Worm (Caenorhabditis elegans) whole organism, early embryonic: ENCODE data around the gene nas-21.

Experiments used
- B0310.2 ChIP-seq: sonication (generic microtip); optimal IDR thresholded peaks from 2 replicates; lab custom pipeline; 2016; ENCODE audit warnings: mild to moderate bottlenecking, missing genetic modification characterization, missing compliant biosample characterization
- F13C5.2 ChIP-seq: sonication (generic microtip); optimal IDR thresholded peaks from 2 replicates; lab custom pipeline; 2017; ENCODE audit warnings: mild to moderate bottlenecking, missing genetic modification characterization, inconsistent platforms, missing compliant biosample characterization
- aly-1 ChIP-seq: sonication (generic microtip); optimal IDR thresholded peaks from 2 replicates; lab custom pipeline; 2016; ENCODE audit warnings: missing genetic modification characterization, missing compliant biosample characterization
- ama-1 ChIP-seq: fragments of 150-350 bp; optimal IDR thresholded peaks from 2 replicates; lab custom pipeline; 2014
- ceh-13 ChIP-seq: fragments of 200-800 bp; sonication (Bioruptor generic); optimal IDR thresholded peaks from 2 replicates; lab custom pipeline; 2018; ENCODE audit warnings: mild to moderate bottlenecking, missing genetic modification characterization, missing compliant biosample characterization
- ceh-36 ChIP-seq: sonication (generic microtip); optimal IDR thresholded peaks from 2 replicates; lab custom pipeline; 2016; ENCODE audit warnings: missing genetic modification characterization, inconsistent platforms, missing compliant biosample characterization
- ets-7 ChIP-seq: sonication (generic microtip); optimal IDR thresholded peaks from 2 replicates; lab custom pipeline; 2016; ENCODE audit warnings: missing genotype, missing genetic modification characterization, missing compliant biosample characterization
- flt-1 ChIP-seq: fragments of 200-800 bp; sonication (Bioruptor generic); IDR thresholded peaks from 2 replicates; pipeline ENCODE4 v1.3.6; 2022; ENCODE audit warnings: missing genetic modification characterization, missing compliant biosample characterization
- hmbx-1 ChIP-seq: sonication (generic microtip); optimal IDR thresholded peaks from 2 replicates; lab custom pipeline; 2016; ENCODE audit warnings: mild to moderate bottlenecking, missing genetic modification characterization, missing compliant biosample characterization
- hmg-4 ChIP-seq: fragments of 200-800 bp; sonication (Bioruptor generic); optimal IDR thresholded peaks from 2 replicates; lab custom pipeline; 2018; ENCODE audit warnings: mild to moderate bottlenecking, missing genetic modification characterization, missing compliant biosample characterization
- hnd-1 ChIP-seq: sonication (generic microtip); optimal IDR thresholded peaks from 2 replicates; lab custom pipeline; 2016; ENCODE audit warnings: missing genetic modification characterization, missing compliant biosample characterization
- pes-1 ChIP-seq: fragments of 200-800 bp; sonication (Bioruptor generic); IDR thresholded peaks from 2 replicates; pipeline ENCODE4 v1.3.6; 2022; ENCODE audit warnings: missing genetic modification reagents, missing genetic modification characterization, missing compliant biosample characterization
- scrt-1 ChIP-seq: fragments of 200-800 bp; sonication (Bioruptor generic); IDR thresholded peaks from 2 replicates; pipeline ENCODE4 v1.3.6; 2022; ENCODE audit warnings: missing genetic modification characterization, missing compliant biosample characterization
- sea-1 ChIP-seq: fragments of 200-800 bp; sonication (Bioruptor generic); conservative IDR thresholded peaks from 2 replicates; pipeline ENCODE4 v1.3.6; 2022; ENCODE audit warnings: missing genetic modification characterization, missing compliant biosample characterization
- tbx-11 ChIP-seq: fragments of 200-800 bp; sonication (Bioruptor generic); IDR thresholded peaks from 2 replicates; pipeline ENCODE4 v1.3.6; 2022; ENCODE audit warnings: missing genetic modification characterization, missing compliant biosample characterization
- tbx-37 ChIP-seq: fragments of 200-800 bp; sonication (Bioruptor generic); conservative IDR thresholded peaks from 2 replicates; pipeline ENCODE4 v1.3.6; 2022; ENCODE audit warnings: missing genetic modification reagents, missing genetic modification characterization, missing compliant biosample characterization
- tra-4 ChIP-seq: sonication (generic microtip); optimal IDR thresholded peaks from 2 replicates; lab custom pipeline; 2017; ENCODE audit warnings: missing genetic modification characterization, missing compliant biosample characterization

nas-21 gene

DNA sequence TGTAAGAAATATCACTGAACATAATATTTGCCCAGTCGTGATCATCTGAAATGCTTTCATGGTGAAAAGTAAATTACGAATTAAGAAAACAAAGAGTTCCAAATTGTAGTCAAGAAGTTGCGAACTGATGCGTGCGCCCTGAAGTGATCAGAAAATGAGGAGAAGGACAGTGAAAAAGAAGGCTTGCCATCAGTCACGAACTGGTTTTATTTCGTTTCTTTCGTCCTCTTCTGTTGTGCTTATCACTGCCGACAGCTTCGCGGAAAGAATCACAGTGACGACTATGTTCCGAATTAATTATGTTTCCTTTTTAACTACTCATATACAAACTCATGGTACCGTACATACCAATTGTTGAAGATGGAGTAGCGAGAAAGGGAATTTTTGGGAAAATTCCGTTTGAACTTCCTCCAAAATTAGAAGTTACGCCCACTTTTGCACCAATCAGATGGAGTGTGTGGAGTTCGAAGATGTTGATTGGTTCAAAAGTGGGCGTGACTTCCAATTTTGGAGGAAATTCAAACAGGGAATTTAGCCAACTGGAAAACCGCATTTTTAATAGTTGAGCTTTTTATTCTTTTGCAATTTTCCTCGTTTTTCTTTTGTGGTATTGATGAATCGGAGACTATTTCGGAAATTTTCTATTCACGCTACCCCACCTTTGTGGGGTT, 30.9 kb downstream of the nas-21 start, which contains the start of gene C55A6.12:
TSS of gene C55A6.12 (minus strand) at position 51 of the 671 bp plus-strand sequence.
- TF ChIP-seq ceh-36 (no peak), hmbx-1 (no peak), F13C5.2 (tag; lab: Kevin White, UChicago) (no peak), tra-4 (tag; lab: Kevin White, UChicago) (no peak)

DNA sequence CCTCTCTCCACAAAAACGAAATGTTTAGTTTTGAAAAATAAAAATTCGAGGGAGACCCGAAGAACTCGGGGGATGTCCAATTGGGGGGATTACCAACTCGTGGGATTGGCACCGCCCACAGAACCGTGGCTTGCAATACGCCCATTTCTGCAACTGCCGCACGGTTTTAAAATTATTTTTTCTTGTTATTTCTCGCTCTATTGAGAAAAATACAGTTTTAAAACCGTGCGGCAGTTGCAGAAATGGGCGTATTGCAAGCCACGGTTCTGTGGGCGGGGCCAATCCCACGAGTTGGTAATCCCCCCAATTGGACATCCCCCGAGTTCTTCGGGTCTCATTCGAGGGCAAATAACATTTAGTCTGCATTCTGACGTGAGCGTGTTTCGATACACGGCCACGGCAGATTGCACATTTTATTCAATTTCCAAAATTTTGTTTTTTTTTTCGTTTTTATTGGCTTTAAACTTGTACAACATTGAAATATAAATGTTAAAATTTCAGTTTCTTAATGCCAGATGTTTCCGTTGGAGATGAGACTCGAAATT, 32.6 kb downstream of the nas-21 start, which contains the start of the genes C55A6.1 and C55A6.10:
TSS of gene C55A6.1 (minus strand) at position 116 of the 545 bp plus-strand sequence.
TSS of gene C55A6.10 (plus strand) at position 495 of the 545 bp plus-strand sequence.
- TF ChIP-seq tbx-11 (GFP tag; lab: Robert Waterston, UW): peak; percentile 62; the same call in 1 of the 2 replicates
- TF ChIP-seq sea-1 (GFP tag; lab: Robert Waterston, UW): peak; percentile 57; the same call in 1 of the 2 replicates
- peak; percentile 15 for TF ChIP-seq ets-7
- TF ChIP-seq scrt-1 (GFP tag; lab: Robert Waterston, UW): 0 out of 2 replicates have a peak, but pooled peaks have one; percentile 53

ce11 chrV:11506347-11506746, 34.0 kb downstream of the nas-21 start:
- no peak for TF ChIP-seq tra-4 (tag; lab: Kevin White, UChicago)
- no peak for TF ChIP-seq tbx-37 (GFP tag; lab: Robert Waterston, UW)
- TF ChIP-seq ama-1: no peak
- TF ChIP-seq scrt-1 (GFP tag; lab: Robert Waterston, UW): no peak
- TF ChIP-seq pes-1 (GFP tag; lab: Robert Waterston, UW): no peak
- TF ChIP-seq F13C5.2 (tag; lab: Kevin White, UChicago): no peak
- no peak for TF ChIP-seq hmbx-1
- TF ChIP-seq hnd-1: no peak
- no peak for TF ChIP-seq hmg-4 (GFP tag; lab: Kevin White, UChicago)
- TF ChIP-seq sea-1 (GFP tag; lab: Robert Waterston, UW): no peak
- no peak for TF ChIP-seq ets-7
- no peak for TF ChIP-seq tbx-11 (GFP tag; lab: Robert Waterston, UW)
- TF ChIP-seq ceh-36: no peak
- no peak for TF ChIP-seq ceh-13 (GFP tag; lab: Kevin White, UChicago)
- TF ChIP-seq B0310.2 (tag; lab: Kevin White, UChicago): no peak

DNA sequence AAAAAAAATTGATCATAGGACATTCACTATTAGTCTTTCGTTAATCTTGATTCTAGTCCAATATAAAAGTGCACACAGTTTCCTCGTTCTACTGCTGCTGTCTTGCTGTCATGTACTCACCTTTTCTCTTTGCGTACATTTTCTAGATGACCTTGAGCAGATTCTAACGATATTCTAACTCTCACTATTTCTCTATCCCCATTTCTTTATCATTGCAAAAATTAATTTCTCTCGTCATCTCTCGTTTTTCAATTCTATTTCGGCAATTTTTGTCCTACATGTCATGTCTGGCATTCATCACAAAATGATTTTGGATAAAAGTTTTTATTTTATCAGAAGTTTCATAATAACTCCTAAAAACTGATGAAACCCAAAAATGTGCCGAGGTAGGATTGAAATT, 36.4 kb downstream of the nas-21 start, which contains the start of gene ttll-5:
TSS of gene ttll-5 (plus strand) at position 288 of the 400 bp plus-strand sequence.
- TF ChIP-seq B0310.2 (tag; lab: Kevin White, UChicago) (no peak), tra-4 (tag; lab: Kevin White, UChicago) (no peak), pes-1 (GFP tag; lab: Robert Waterston, UW) (no peak), hnd-1 (no peak), aly-1 (tag; lab: Kevin White, UChicago) (no peak), tbx-37 (GFP tag; lab: Robert Waterston, UW) (no peak), hmg-4 (GFP tag; lab: Kevin White, UChicago) (no peak), ceh-13 (GFP tag; lab: Kevin White, UChicago) (no peak), sea-1 (GFP tag; lab: Robert Waterston, UW) (no peak), ama-1 (no peak), scrt-1 (GFP tag; lab: Robert Waterston, UW) (no peak), tbx-11 (GFP tag; lab: Robert Waterston, UW) (no peak), F13C5.2 (tag; lab: Kevin White, UChicago) (no peak), hmbx-1 (no peak), ets-7 (no peak), ceh-36 (no peak), flt-1 (GFP tag; lab: Robert Waterston, UW) (no peak)

ce11 chrV:11513432-11513831, 41.1 kb downstream of the nas-21 start, which contains the start of gene C55A6.3:
C55A6.3 (minus strand) TSS chrV:11513532.
- TF ChIP-seq ets-7 (no peak), tbx-11 (GFP tag; lab: Robert Waterston, UW) (no peak), pes-1 (GFP tag; lab: Robert Waterston, UW) (no peak), ceh-13 (GFP tag; lab: Kevin White, UChicago) (no peak), hmg-4 (GFP tag; lab: Kevin White, UChicago) (no peak), ceh-36 (no peak), tbx-37 (GFP tag; lab: Robert Waterston, UW) (no peak), tra-4 (tag; lab: Kevin White, UChicago) (no peak), hmbx-1 (no peak), sea-1 (GFP tag; lab: Robert Waterston, UW) (no peak), B0310.2 (tag; lab: Kevin White, UChicago) (no peak), scrt-1 (GFP tag; lab: Robert Waterston, UW) (no peak), aly-1 (tag; lab: Kevin White, UChicago) (no peak), F13C5.2 (tag; lab: Kevin White, UChicago) (no peak)

DNA sequence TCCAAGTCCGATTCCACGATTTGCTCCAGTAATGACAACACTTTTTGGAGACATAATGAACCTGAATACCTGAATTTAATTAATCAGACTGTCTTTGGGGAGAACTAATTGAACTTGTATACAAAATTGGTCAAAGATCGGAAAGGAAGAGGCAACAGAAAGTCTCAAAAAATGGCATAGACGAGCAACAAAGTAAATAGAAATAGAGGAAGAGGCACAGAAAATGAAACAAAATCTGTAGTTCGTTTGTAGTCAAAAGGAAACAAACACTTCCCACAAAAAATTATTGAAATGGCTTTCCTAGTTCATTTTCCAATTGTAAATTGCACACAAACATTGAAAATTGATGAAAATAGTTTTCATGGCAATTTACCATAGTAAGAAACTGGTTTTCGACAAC, 42.3 kb downstream of the nas-21 start, which contains the start of gene C55A6.6:
TSS of gene C55A6.6 (minus strand) at position 61 of the 400 bp plus-strand sequence.
- TF ChIP-seq ama-1: no peak
- no peak for TF ChIP-seq B0310.2 (tag; lab: Kevin White, UChicago)
- no peak for TF ChIP-seq tbx-11 (GFP tag; lab: Robert Waterston, UW)
- TF ChIP-seq hmbx-1: no peak
- TF ChIP-seq aly-1 (tag; lab: Kevin White, UChicago): no peak
- no peak for TF ChIP-seq hnd-1
- no peak for TF ChIP-seq ceh-13 (GFP tag; lab: Kevin White, UChicago)
- no peak for TF ChIP-seq sea-1 (GFP tag; lab: Robert Waterston, UW)
- TF ChIP-seq tbx-37 (GFP tag; lab: Robert Waterston, UW): no peak
- no peak for TF ChIP-seq F13C5.2 (tag; lab: Kevin White, UChicago)
- TF ChIP-seq ets-7: no peak
- TF ChIP-seq flt-1 (GFP tag; lab: Robert Waterston, UW): no peak
- TF ChIP-seq pes-1 (GFP tag; lab: Robert Waterston, UW): no peak

- TF ChIP-seq hmbx-1 (no peak), tbx-37 (GFP tag; lab: Robert Waterston, UW) (no peak)
Measured at ce11 chrV:11515145-11515544, 42.8 kb downstream of the nas-21 start.
